Worm (Caenorhabditis elegans): ENCODE data around the gene dap-3.

ce11 chrII:10579655-10580054 lies 1.3 kb upstream of the dap-3 start, which contains the start of gene dohh-1:
- TF ChIP-seq ztf-16 (tag; optimal IDR thresholded peaks at IDR 0.05) (no peak), ceh-14 (tag; optimal IDR thresholded peaks at IDR 0.05) (no peak), unc-42 (tag; optimal IDR thresholded peaks at IDR 0.05) (no peak), ama-1 (optimal IDR thresholded peaks at IDR 0.05) (no peak), nhr-11 (tag; optimal IDR thresholded peaks at IDR 0.05) (no peak), pros-1 (tag; optimal IDR thresholded peaks at IDR 0.05) (no peak), elt-2 (tag; optimal IDR thresholded peaks at IDR 0.05) (no peak), ceh-24 (tag; optimal IDR thresholded peaks at IDR 0.05) (no peak), ceh-2 (tag; optimal IDR thresholded peaks at IDR 0.05) (no peak)
